Fruit fly (Drosophila melanogaster): ENCODE measurements around the gene eater.
A peak's percentile ranks its signal among the peaks of the same experiment; 100 is the strongest.

Gene eater

dm6 chr3R:27135692-27136641 lies 36.5 kb upstream of the eater start (continued):
- TF ChIP-seq CG9817 (tag; optimal IDR thresholded peaks at IDR 0.05) (no peak), CG17186 (GFP tag; optimal IDR thresholded peaks at IDR 0.05) (peak; percentile 66), NFAT (GFP tag; IDR thresholded peaks at IDR 0.05) (no peak), lbe (GFP tag; optimal IDR thresholded peaks at IDR 0.05) (no peak), vvl (GFP tag; IDR thresholded peaks at IDR 0.05) (peak; percentile 43; the same call in 1 of the 2 replicates), usp (GFP tag; optimal IDR thresholded peaks at IDR 0.05) (no peak), Bdp1 (GFP tag; optimal IDR thresholded peaks at IDR 0.05) (peak; percentile 52), jigr1 (GFP tag; IDR thresholded peaks at IDR 0.05) (no peak), CG16863 (GFP tag; optimal IDR thresholded peaks at IDR 0.05) (peak; percentile 77), CG6254 (GFP tag; optimal IDR thresholded peaks at IDR 0.05) (peak; percentile 54), tin (GFP tag; optimal IDR thresholded peaks at IDR 0.05) (peak; percentile 13), CG4617 (GFP tag; optimal IDR thresholded peaks at IDR 0.05; ENCODE audit: borderline replicate concordance) (no peak), klu (GFP tag; IDR thresholded peaks at IDR 0.05) (no peak), MESR4 (GFP tag; optimal IDR thresholded peaks at IDR 0.05) (peak; percentile 1), CG9727 (GFP tag; optimal IDR thresholded peaks at IDR 0.05) (peak; percentile 88), Mad (GFP tag; optimal IDR thresholded peaks at IDR 0.05) (peak; percentile 37), chn (GFP tag; optimal IDR thresholded peaks at IDR 0.05) (no peak), CG15479 (GFP tag; optimal IDR thresholded peaks at IDR 0.05) (peak; percentile 60), psq (GFP tag; optimal IDR thresholded peaks at IDR 0.05) (peak; percentile 40), tup (GFP tag; optimal IDR thresholded peaks at IDR 0.05) (peak; percentile 22), CG32767 (GFP tag; IDR thresholded peaks at IDR 0.05) (peak; percentile 57; the same call in 1 of the 2 replicates), Med (GFP tag) (peak; percentile 92), CG8290 (GFP tag; optimal IDR thresholded peaks at IDR 0.05) (peak; percentile 75), CG8290 (tag; optimal IDR thresholded peaks at IDR 0.05) (peak; percentile 61 to 65), Ssrp (tag; optimal IDR thresholded peaks at IDR 0.05) (no peak), cad (GFP tag; optimal IDR thresholded peaks at IDR 0.05) (no peak), E2f1 (GFP tag; IDR thresholded peaks at IDR 0.05) (peak; percentile 53; the same call in 1 of the 2 replicates), CG13775 (GFP tag; optimal IDR thresholded peaks at IDR 0.05) (peak; percentile 29), CG8388 (GFP tag; optimal IDR thresholded peaks at IDR 0.05) (peak; percentile 28), Atf-2 (GFP tag; optimal IDR thresholded peaks at IDR 0.05) (peak; percentile 58), ase (GFP tag; IDR thresholded peaks at IDR 0.05) (no peak), Hr3 (GFP tag; optimal IDR thresholded peaks at IDR 0.05) (peak; percentile 28), lilli (GFP tag; optimal IDR thresholded peaks at IDR 0.05) (peak; percentile 13), nerfin-1 (tag; optimal IDR thresholded peaks at IDR 0.05) (peak; percentile 56), vnd (GFP tag; IDR thresholded peaks at IDR 0.05; ENCODE audit: partially characterized antibody) (no peak), CG7271 (tag; optimal IDR thresholded peaks at IDR 0.05) (peak; percentile 52), CG7745 (tag; optimal IDR thresholded peaks at IDR 0.05) (peak; percentile 85), Abd-B (GFP tag; optimal IDR thresholded peaks at IDR 0.05) (no peak), row (GFP tag; IDR thresholded peaks at IDR 0.05) (peak; percentile 36; the same call in 1 of the 3 replicates), CG6765 (GFP tag; optimal IDR thresholded peaks at IDR 0.05) (no peak), mld (GFP tag; IDR thresholded peaks at IDR 0.05; ENCODE audit: partially characterized antibody) (no peak), Chrac-16 (GFP tag; optimal IDR thresholded peaks at IDR 0.05) (no peak), CG8089 (GFP tag; optimal IDR thresholded peaks at IDR 0.05) (peak; percentile 77), Atf3 (GFP tag; optimal IDR thresholded peaks at IDR 0.05) (peak; percentile 70), sr (GFP tag; IDR thresholded peaks at IDR 0.05) (0 out of 3 replicates have a peak, but pooled peaks have one; percentile 34), CoRest (tag; optimal IDR thresholded peaks at IDR 0.05) (peak; percentile 57), CG34376 (GFP tag; optimal IDR thresholded peaks at IDR 0.05) (no peak), CG2116 (GFP tag; optimal IDR thresholded peaks at IDR 0.05) (peak; percentile 55), trem (tag; optimal IDR thresholded peaks at IDR 0.05) (no peak)
